Fruit fly (Drosophila melanogaster): ENCODE results near the gene CG33687.

- TF ChIP-seq Dif (GFP tag; optimal IDR thresholded peaks at IDR 0.05; ENCODE audit: partially characterized antibody) (no peak), h (GFP tag; optimal IDR thresholded peaks at IDR 0.05) (peak; percentile 69), pan (optimal IDR thresholded peaks at IDR 0.05) (no peak), br (GFP tag; optimal IDR thresholded peaks at IDR 0.05) (peak; percentile 5), Abd-B (GFP tag; optimal IDR thresholded peaks at IDR 0.05) (no peak), sv (GFP tag; optimal IDR thresholded peaks at IDR 0.05) (no peak), tai (GFP tag; optimal IDR thresholded peaks at IDR 0.05) (peak; percentile 52), Hr78 (GFP tag; optimal IDR thresholded peaks at IDR 0.05) (no peak), OdsH (GFP tag; optimal IDR thresholded peaks at IDR 0.05) (peak; percentile 62)
Measured at dm6 chr3L:16202550-16202949, 4.9 kb downstream of the CG33687 start.
